Fruit fly (Drosophila melanogaster): ENCODE results near the gene Snoo.

Gene Snoo

dm6 chr2L:7940459-7941343, 43.3 kb downstream of the Snoo start (continued):
- TF ChIP-seq CG15269 (tag; optimal IDR thresholded peaks at IDR 0.05) (peak; percentile 47), Hr51 (GFP tag; optimal IDR thresholded peaks at IDR 0.05) (peak in 1 of 2 experiments; percentile 14), ap (GFP tag; IDR thresholded peaks at IDR 0.05) (no peak), usp (GFP tag; optimal IDR thresholded peaks at IDR 0.05) (no peak), Oaz (GFP tag; IDR thresholded peaks at IDR 0.05) (no peak), CG7963 (GFP tag; IDR thresholded peaks at IDR 0.05; ENCODE audit: partially characterized antibody) (no peak), Side (GFP tag; optimal IDR thresholded peaks at IDR 0.05) (no peak), CG10979 (tag; optimal IDR thresholded peaks at IDR 0.05) (no peak), mld (GFP tag; IDR thresholded peaks at IDR 0.05; ENCODE audit: partially characterized antibody) (no peak), CG13424 (tag; optimal IDR thresholded peaks at IDR 0.05) (no peak), CG6813 (GFP tag; optimal IDR thresholded peaks at IDR 0.05) (peak; percentile 9), zf30C (GFP tag; optimal IDR thresholded peaks at IDR 0.05) (no peak), sug (tag; optimal IDR thresholded peaks at IDR 0.05) (peak; percentile 47), CG2129 (GFP tag; IDR thresholded peaks at IDR 0.05; ENCODE audit: partially characterized antibody) (no peak), CG10959 (GFP tag; IDR thresholded peaks at IDR 0.05) (no peak), CG5953 (GFP tag; IDR thresholded peaks at IDR 0.05) (no peak; the same call in 1 of the 2 replicates), Adf1 (GFP tag; IDR thresholded peaks at IDR 0.05) (peak; percentile 46; the same call in 1 of the 2 replicates), Dfd (GFP tag; optimal IDR thresholded peaks at IDR 0.05) (no peak), zfh2 (GFP tag; optimal IDR thresholded peaks at IDR 0.05) (no peak), gce (GFP tag; IDR thresholded peaks at IDR 0.05) (0 out of 3 replicates have a peak, but pooled peaks have one; percentile 10), abd-A (tag; optimal IDR thresholded peaks at IDR 0.05) (peak; percentile 94), prd (optimal IDR thresholded peaks at IDR 0.05) (no peak), prd (GFP tag; IDR thresholded peaks at IDR 0.05) (no peak), tna (GFP tag; IDR thresholded peaks at IDR 0.05; ENCODE audit: partially characterized antibody) (no peak), Ada2b (GFP tag; IDR thresholded peaks at IDR 0.05) (no peak), crol (GFP tag; IDR thresholded peaks at IDR 0.05) (peak; percentile 48), Dref (GFP tag; IDR thresholded peaks at IDR 0.05) (no peak), mirr (GFP tag; optimal IDR thresholded peaks at IDR 0.05) (peak; percentile 75), CG3995 (GFP tag; optimal IDR thresholded peaks at IDR 0.05) (no peak), CG1233 (GFP tag; optimal IDR thresholded peaks at IDR 0.05) (peak; percentile 53), Dip3 (GFP tag; optimal IDR thresholded peaks at IDR 0.05) (peak; percentile 29), pfk (GFP tag; optimal IDR thresholded peaks at IDR 0.05) (peak; percentile 66), CG12104 (GFP tag; optimal IDR thresholded peaks at IDR 0.05) (no peak), CG11695 (GFP tag; IDR thresholded peaks at IDR 0.05) (0 out of 3 replicates have a peak, but pooled peaks have one; percentile 12), ara (GFP tag; IDR thresholded peaks at IDR 0.05) (no peak), Kr (GFP tag; optimal IDR thresholded peaks at IDR 0.05) (no peak), CG2199 (GFP tag; IDR thresholded peaks at IDR 0.05) (no peak), Rfx (GFP tag; IDR thresholded peaks at IDR 0.05) (peak; percentile 17; the same call in 1 of the 2 replicates), Med (GFP tag) (peak; percentile 94), CG12071 (GFP tag; optimal IDR thresholded peaks at IDR 0.05) (peak; percentile 69), CG8281 (tag; optimal IDR thresholded peaks at IDR 0.05) (no peak), HHEX (GFP tag; optimal IDR thresholded peaks at IDR 0.05) (peak; percentile 53), unpg (GFP tag; optimal IDR thresholded peaks at IDR 0.05) (peak; percentile 12), CG15514 (GFP tag; optimal IDR thresholded peaks at IDR 0.05) (peak; percentile 46), Drgx (GFP tag; IDR thresholded peaks at IDR 0.05) (no peak), CG15601 (tag; optimal IDR thresholded peaks at IDR 0.05) (no peak), CG31388 (GFP tag; optimal IDR thresholded peaks at IDR 0.05) (no peak), CG32772 (GFP tag; IDR thresholded peaks at IDR 0.05) (no peak), Ravus (GFP tag; IDR thresholded peaks at IDR 0.05) (no peak)

All from whole organism, embryonic.